Fruit fly (Drosophila melanogaster) whole organism, prepupa: ENCODE measurements around the gene Drak.

Experiments
- Blimp-1 ChIP-seq: fragments of 200-800 bp; sonication (Bioruptor generic); optimal IDR thresholded peaks from 3 replicates; lab custom pipeline; 2017; ENCODE audit warnings: missing biosample characterization, missing genetic modification characterization, mild to moderate bottlenecking, moderate library complexity, missing genetic modification reagents
- CG10631 ChIP-seq: fragments of 200-800 bp; sonication (Bioruptor generic); optimal IDR thresholded peaks from 2 replicates; lab custom pipeline; 2016; ENCODE audit warnings: missing biosample characterization, missing genetic modification characterization
- CG11294 ChIP-seq: fragments of 200-800 bp; sonication (Bioruptor generic); IDR thresholded peaks from 2 replicates; pipeline ENCODE4 v1.3.6; 2022; ENCODE audit warnings: missing biosample characterization, missing genetic modification characterization
- CG11762 ChIP-seq: fragments of 200-800 bp; sonication (Bioruptor generic); optimal IDR thresholded peaks from 3 replicates; lab custom pipeline; 2016; ENCODE audit warnings: missing biosample characterization, missing genetic modification characterization; ENCODE audit not compliant: insufficient read depth
- CG11902 ChIP-seq: fragments of 200-800 bp; sonication (Bioruptor generic); optimal IDR thresholded peaks from 3 replicates; lab custom pipeline; 2016; ENCODE audit warnings: missing biosample characterization, missing genetic modification characterization
- CG15336 ChIP-seq: fragments of 200-800 bp; sonication (Bioruptor generic); IDR thresholded peaks from 2 replicates; pipeline ENCODE4 v1.3.6; 2022; ENCODE audit warnings: missing biosample characterization, missing genetic modification characterization
- CG1621 ChIP-seq: fragments of 200-800 bp; sonication (Bioruptor generic); optimal IDR thresholded peaks from 3 replicates; lab custom pipeline; 2018; ENCODE audit warnings: missing biosample characterization, mild to moderate bottlenecking, missing genetic modification characterization
- CG3032 ChIP-seq: fragments of 200-800 bp; optimal IDR thresholded peaks from 2 replicates; lab custom pipeline; 2019; ENCODE audit warnings: missing biosample characterization, mild to moderate bottlenecking, missing genetic modification characterization, moderate library complexity
- CG31627 ChIP-seq: fragments of 200-800 bp; sonication (Bioruptor generic); optimal IDR thresholded peaks from 3 replicates; lab custom pipeline; 2016; ENCODE audit warnings: missing biosample characterization, missing genetic modification characterization
- CG32006 ChIP-seq: fragments of 200-800 bp; sonication (Bioruptor generic); optimal IDR thresholded peaks from 3 replicates; lab custom pipeline; 2017; ENCODE audit warnings: missing biosample characterization, mild to moderate bottlenecking, missing genetic modification characterization
- CG34406 ChIP-seq: fragments of 200-800 bp; sonication (Bioruptor generic); optimal IDR thresholded peaks from 3 replicates; lab custom pipeline; 2016; ENCODE audit warnings: missing biosample characterization, missing genetic modification characterization
- CG3919 ChIP-seq: fragments of 200-800 bp; sonication (Bioruptor generic); optimal IDR thresholded peaks from 3 replicates; lab custom pipeline; 2016; ENCODE audit warnings: missing biosample characterization, missing genetic modification characterization
- CG4318 ChIP-seq: fragments of 200-800 bp; sonication (Bioruptor generic); optimal IDR thresholded peaks from 3 replicates; lab custom pipeline; 2017; ENCODE audit warnings: missing biosample characterization, mild to moderate bottlenecking, missing genetic modification characterization
- CG6163 ChIP-seq: fragments of 200-800 bp; sonication (Bioruptor generic); IDR thresholded peaks from 3 replicates; pipeline ENCODE4 v1.3.6; 2022; ENCODE audit warnings: missing biosample characterization, missing genetic modification characterization
- CG6276 ChIP-seq: fragments of 200-800 bp; sonication (Bioruptor generic); optimal IDR thresholded peaks from 2 replicates; lab custom pipeline; 2017; ENCODE audit warnings: missing biosample characterization, mild to moderate bottlenecking, missing genetic modification characterization
- CG6808 ChIP-seq: fragments of 200-800 bp; sonication (Bioruptor generic); optimal IDR thresholded peaks from 3 replicates; lab custom pipeline; 2017; ENCODE audit warnings: missing biosample characterization, missing genetic modification characterization, mild to moderate bottlenecking, moderate library complexity, missing genetic modification reagents
- CG6854 ChIP-seq: fragments of 200-800 bp; sonication (Bioruptor generic); optimal IDR thresholded peaks from 2 replicates; lab custom pipeline; 2017; ENCODE audit warnings: missing biosample characterization, mild to moderate bottlenecking, missing genetic modification characterization
- CG7368 ChIP-seq: fragments of 200-800 bp; sonication (Bioruptor generic); optimal IDR thresholded peaks from 3 replicates; lab custom pipeline; 2016; ENCODE audit warnings: missing biosample characterization, missing genetic modification characterization
- CG8119 ChIP-seq: fragments of 200-800 bp; sonication (Bioruptor generic); IDR thresholded peaks from 3 replicates; pipeline ENCODE4 v1.3.6; 2022; ENCODE audit warnings: missing biosample characterization, missing genetic modification characterization
- CG8632 ChIP-seq: fragments of 200-800 bp; sonication (Bioruptor generic); optimal IDR thresholded peaks from 3 replicates; lab custom pipeline; 2016; ENCODE audit warnings: missing biosample characterization, missing genetic modification characterization
- Eip78C ChIP-seq: fragments of 200-800 bp; sonication (Bioruptor generic); peaks from one replicate; lab custom pipeline; 2016; ENCODE audit warnings: missing biosample characterization, missing genetic modification characterization
- Ets21C ChIP-seq: fragments of 200-800 bp; sonication (Bioruptor generic); optimal IDR thresholded peaks from 3 replicates; lab custom pipeline; 2016; ENCODE audit warnings: missing biosample characterization, missing genetic modification characterization
- Ets96B ChIP-seq: fragments of 200-800 bp; optimal IDR thresholded peaks from 2 replicates; lab custom pipeline; 2019; ENCODE audit warnings: missing biosample characterization, mild to moderate bottlenecking, missing genetic modification characterization, moderate library complexity
- Gug ChIP-seq: fragments of 200-800 bp; sonication (Bioruptor generic); IDR thresholded peaks from 2 replicates; pipeline ENCODE4 v1.3.6; 2022; ENCODE audit warnings: missing biosample characterization, missing genetic modification characterization
- Hr38 ChIP-seq: sonication (Bioruptor generic); optimal IDR thresholded peaks from 2 replicates; lab custom pipeline; 2016; ENCODE audit warnings: missing biosample characterization, missing genetic modification characterization
- Hr39 ChIP-seq: fragments of 200-800 bp; sonication (Bioruptor generic); optimal IDR thresholded peaks from 2 replicates; lab custom pipeline; 2016; ENCODE audit warnings: missing biosample characterization, missing genetic modification characterization
- Hr4 ChIP-seq: fragments of 200-800 bp; sonication (Bioruptor generic); optimal IDR thresholded peaks from 3 replicates; lab custom pipeline; 2016; ENCODE audit warnings: missing biosample characterization, missing genetic modification characterization
- Lpt ChIP-seq: fragments of 200-800 bp; sonication (Bioruptor generic); optimal IDR thresholded peaks from 3 replicates; lab custom pipeline; 2016; ENCODE audit warnings: missing biosample characterization, missing genetic modification characterization
- Met ChIP-seq: fragments of 200-800 bp; sonication (Bioruptor generic); optimal IDR thresholded peaks from 3 replicates; lab custom pipeline; 2016; ENCODE audit warnings: missing biosample characterization, missing genetic modification characterization
- Smox ChIP-seq: fragments of 200-800 bp; sonication (Bioruptor generic); optimal IDR thresholded peaks from 3 replicates; lab custom pipeline; 2016; ENCODE audit warnings: missing biosample characterization, missing genetic modification characterization
- Sox14 ChIP-seq: fragments of 200-800 bp; sonication (Bioruptor generic); optimal IDR thresholded peaks from 3 replicates; lab custom pipeline; 2016; ENCODE audit warnings: missing biosample characterization, missing genetic modification characterization
- Sox15 ChIP-seq: fragments of 200-800 bp; sonication (Bioruptor generic); optimal IDR thresholded peaks from 3 replicates; lab custom pipeline; 2016; ENCODE audit warnings: missing biosample characterization, missing genetic modification characterization
- achi ChIP-seq: fragments of 200-800 bp; sonication (Bioruptor generic); optimal IDR thresholded peaks from 3 replicates; lab custom pipeline; 2016; ENCODE audit warnings: missing biosample characterization, missing genetic modification characterization
- cyc ChIP-seq: fragments of 200-800 bp; sonication (Bioruptor generic); optimal IDR thresholded peaks from 3 replicates; lab custom pipeline; 2016; ENCODE audit warnings: missing biosample characterization, missing genetic modification characterization
- dac ChIP-seq: fragments of 200-800 bp; sonication (Bioruptor generic); optimal IDR thresholded peaks from 2 replicates; lab custom pipeline; 2017; ENCODE audit warnings: missing biosample characterization, mild to moderate bottlenecking, missing genetic modification characterization
- eg ChIP-seq: fragments of 200-800 bp; sonication (Bioruptor generic); IDR thresholded peaks from 3 replicates; pipeline ENCODE4 v1.3.6; 2022; ENCODE audit warnings: missing biosample characterization, missing genetic modification characterization
- fd59A ChIP-seq: fragments of 200-800 bp; sonication (Bioruptor generic); optimal IDR thresholded peaks from 2 replicates; lab custom pipeline; 2017; ENCODE audit warnings: missing biosample characterization, mild to moderate bottlenecking, missing genetic modification characterization, missing genetic modification reagents
- fd85E ChIP-seq: fragments of 200-800 bp; sonication (Bioruptor generic); optimal IDR thresholded peaks from 3 replicates; lab custom pipeline; 2016; ENCODE audit warnings: missing biosample characterization, missing genetic modification characterization
- fkh ChIP-seq: fragments of 200-800 bp; sonication (Bioruptor generic); optimal IDR thresholded peaks from 3 replicates; lab custom pipeline; 2017; ENCODE audit warnings: missing biosample characterization, mild to moderate bottlenecking, missing genetic modification characterization, moderate library complexity
- net ChIP-seq: fragments of 200-800 bp; sonication (Bioruptor generic); optimal IDR thresholded peaks from 3 replicates; lab custom pipeline; 2016; ENCODE audit warnings: missing biosample characterization, missing genetic modification characterization
- pdm3 ChIP-seq: fragments of 200-800 bp; sonication (Bioruptor generic); optimal IDR thresholded peaks from 3 replicates; lab custom pipeline; 2016; ENCODE audit warnings: missing biosample characterization, missing genetic modification characterization
- salr ChIP-seq, 2 experiments: fragments of 200-800 bp; sonication (Bioruptor generic); optimal IDR thresholded peaks; 3 replicates each; lab custom pipeline; 2016 to 2018; ENCODE audit warnings: missing biosample characterization in 2 of 2, missing genetic modification characterization in 2 of 2, mild to moderate bottlenecking in 1 of 2
- svp ChIP-seq: fragments of 200-800 bp; sonication (Bioruptor generic); peaks from one replicate; lab custom pipeline; 2016; ENCODE audit warnings: missing biosample characterization, missing genetic modification characterization
- topi ChIP-seq: fragments of 200-800 bp; sonication (Bioruptor generic); optimal IDR thresholded peaks from 3 replicates; lab custom pipeline; 2016; ENCODE audit warnings: missing biosample characterization, missing genetic modification characterization
- vri ChIP-seq: fragments of 200-800 bp; sonication (Bioruptor generic); optimal IDR thresholded peaks from 3 replicates; lab custom pipeline; 2016; ENCODE audit warnings: missing biosample characterization, mild to moderate bottlenecking, missing genetic modification characterization

Gene Drak

DNA sequence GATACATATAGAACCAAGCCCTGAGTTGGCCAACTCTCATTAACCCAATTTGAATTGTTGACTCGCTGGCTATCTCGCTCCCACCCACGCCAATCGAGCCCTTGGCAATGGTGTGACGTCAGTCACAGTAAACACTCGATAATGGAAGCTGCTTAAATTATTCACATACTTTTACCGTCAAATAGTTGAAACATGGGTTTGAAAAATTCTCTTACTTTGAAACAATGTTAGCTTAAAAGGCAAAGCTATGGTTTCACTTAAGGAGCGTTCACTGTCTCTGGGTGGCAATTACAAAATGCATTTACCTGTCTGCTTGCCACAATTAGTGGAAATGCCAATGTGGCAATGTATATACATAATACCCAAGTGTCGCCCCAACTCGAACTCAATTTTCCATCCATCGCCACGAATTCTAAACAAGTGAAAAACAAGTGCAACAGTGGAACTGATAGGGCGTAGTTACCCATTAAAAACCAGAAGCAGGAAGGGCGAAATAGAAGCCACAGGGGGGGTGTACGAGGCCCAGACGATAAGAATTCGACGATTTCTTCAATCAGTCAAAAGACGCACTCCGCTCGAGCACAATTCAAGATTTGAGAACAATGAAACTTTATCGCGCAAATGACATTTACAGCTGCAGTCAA, 43.3 kb upstream of the Drak start (continued):
- TF ChIP-seq CG11902: peak; percentile 74
- peak; percentile 76 for TF ChIP-seq eg
- TF ChIP-seq CG6276: peak; percentile 52
- TF ChIP-seq salr (GFP tag; optimal IDR thresholded peaks at IDR 0.05; lab: Kevin White, UChicago): no peak
- peak; percentile 86 for TF ChIP-seq Smox (GFP tag; lab: Kevin White, UChicago)
- TF ChIP-seq CG32006 (GFP tag; lab: Kevin White, UChicago): peak; percentile 49
- peak; percentile 52 for TF ChIP-seq CG7368 (GFP tag; lab: Kevin White, UChicago)
- TF ChIP-seq achi: peak; percentile 57
- peak; percentile 64 for TF ChIP-seq Hr4 (GFP tag; lab: Kevin White, UChicago)
- peak; percentile 92 for TF ChIP-seq Hr39
- TF ChIP-seq CG3032 (tag; lab: Kevin White, UChicago): peak; percentile 31
- peak; percentile 73 for TF ChIP-seq vri (GFP tag; lab: Kevin White, UChicago)
- peak; percentile 80 for TF ChIP-seq CG6163 (GFP tag; lab: Robert Waterston, UW)
- peak; percentile 70 for TF ChIP-seq CG15336 (GFP tag; lab: Robert Waterston, UW)
- peak; percentile 73 for TF ChIP-seq CG3919 (GFP tag; lab: Kevin White, UChicago)
- no peak for TF ChIP-seq CG4318 (GFP tag; lab: Kevin White, UChicago)
- no peak for TF ChIP-seq fd59A (GFP tag; lab: Kevin White, UChicago)
- peak; percentile 89 for TF ChIP-seq Eip78C (GFP tag; lab: Kevin White, UChicago)
- TF ChIP-seq Met: peak; percentile 88
- no peak for TF ChIP-seq dac (GFP tag; lab: Kevin White, UChicago)

DNA sequence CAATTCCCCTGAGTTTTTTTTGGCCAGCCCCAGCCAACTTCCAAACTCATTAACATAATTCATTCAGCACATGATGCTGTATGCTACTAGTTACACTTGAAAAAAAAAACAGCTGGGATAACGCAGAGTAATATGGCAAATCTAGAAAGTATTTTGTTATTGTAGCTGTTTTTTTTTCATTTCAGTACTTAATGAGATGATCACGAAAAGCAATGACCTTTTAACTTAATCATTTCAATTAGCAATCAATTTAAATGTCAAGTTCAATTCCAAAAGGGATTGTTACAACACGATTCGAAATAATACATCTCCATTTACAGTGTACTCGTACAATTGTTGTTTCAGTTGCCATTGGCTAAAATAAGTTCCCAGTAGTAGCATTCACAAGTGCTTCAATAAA, 42.5 kb upstream of the Drak start:
- TF ChIP-seq Hr39 (no peak), cyc (no peak), CG32006 (GFP tag; lab: Kevin White, UChicago) (no peak), Sox15 (no peak), Smox (GFP tag; lab: Kevin White, UChicago) (no peak), Sox14 (GFP tag; lab: Kevin White, UChicago) (no peak), CG8119 (GFP tag; lab: Robert Waterston, UW) (no peak), Eip78C (GFP tag; lab: Kevin White, UChicago) (peak; percentile 69), fd85E (GFP tag; lab: Kevin White, UChicago) (no peak), pdm3 (GFP tag; lab: Kevin White, UChicago) (peak; percentile 23), CG6808 (GFP tag; lab: Kevin White, UChicago) (no peak), CG3919 (GFP tag; lab: Kevin White, UChicago) (no peak), svp (GFP tag; lab: Kevin White, UChicago) (peak; percentile 59), CG15336 (GFP tag; lab: Robert Waterston, UW) (no peak), CG7368 (GFP tag; lab: Kevin White, UChicago) (no peak), CG10631 (GFP tag; lab: Kevin White, UChicago) (no peak), CG11902 (no peak), Gug (GFP tag; lab: Robert Waterston, UW) (no peak), CG1621 (tag; lab: Kevin White, UChicago) (no peak)

DNA sequence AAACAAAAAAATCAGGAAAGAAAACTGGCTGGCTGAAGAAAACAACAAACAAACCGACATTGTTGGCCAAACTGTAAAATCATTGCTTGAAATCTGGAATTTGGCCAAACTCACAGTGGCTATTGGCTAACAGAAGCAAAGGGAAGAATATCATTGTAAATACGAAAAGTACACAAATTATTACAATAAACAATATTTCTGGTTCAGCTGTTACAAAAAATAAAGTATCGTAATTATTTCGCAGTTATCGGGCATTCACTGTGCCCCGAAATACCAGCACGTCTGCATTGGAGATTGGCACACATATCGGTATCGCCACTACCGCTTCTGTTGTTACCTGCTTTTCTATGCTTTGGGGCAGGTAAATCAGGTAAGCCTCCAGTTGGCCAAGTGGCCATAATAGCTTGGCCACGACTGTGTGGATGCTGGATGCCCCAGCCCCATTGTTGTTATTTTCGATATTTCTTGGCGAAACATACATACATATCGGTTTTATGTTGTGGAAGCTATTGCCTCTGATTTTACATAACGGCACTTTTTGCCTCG, 41.8 kb upstream of the Drak start:
- TF ChIP-seq CG11762 (GFP tag; lab: Kevin White, UChicago): no peak
- peak; percentile 35 for TF ChIP-seq net (GFP tag; lab: Kevin White, UChicago)
- peak; percentile 37 for TF ChIP-seq cyc
- no peak for TF ChIP-seq Blimp-1 (GFP tag; lab: Kevin White, UChicago)
- TF ChIP-seq Met: peak; percentile 28
- peak; percentile 59 for TF ChIP-seq CG32006 (GFP tag; lab: Kevin White, UChicago)
- peak; percentile 59; the same call in 2 of the 3 replicates for TF ChIP-seq CG6163 (GFP tag; lab: Robert Waterston, UW)
- peak; percentile 72 for TF ChIP-seq CG15336 (GFP tag; lab: Robert Waterston, UW)
- TF ChIP-seq CG11294 (GFP tag; lab: Robert Waterston, UW): peak; percentile 39; the same call in 1 of the 2 replicates
- TF ChIP-seq Hr38 (GFP tag; lab: Kevin White, UChicago): peak; percentile 49
- peak; percentile 40 for TF ChIP-seq topi (GFP tag; lab: Kevin White, UChicago)
- TF ChIP-seq Ets96B (tag; lab: Kevin White, UChicago): no peak
- TF ChIP-seq Hr4 (GFP tag; lab: Kevin White, UChicago): peak; percentile 56
- TF ChIP-seq Lpt: peak; percentile 44
- TF ChIP-seq dac (GFP tag; lab: Kevin White, UChicago): peak; percentile 52
- TF ChIP-seq CG6276: peak; percentile 65
- TF ChIP-seq CG7368 (GFP tag; lab: Kevin White, UChicago): no peak
- TF ChIP-seq fd85E (GFP tag; lab: Kevin White, UChicago): no peak
- no peak for TF ChIP-seq vri (GFP tag; lab: Kevin White, UChicago)
- no peak for TF ChIP-seq CG11902
- TF ChIP-seq CG8632 (GFP tag; lab: Kevin White, UChicago): no peak
- TF ChIP-seq Ets21C (GFP tag; lab: Kevin White, UChicago): no peak
- peak; percentile 23 for TF ChIP-seq CG31627
- no peak for TF ChIP-seq CG34406 (GFP tag; lab: Kevin White, UChicago)
- no peak for TF ChIP-seq fkh (GFP tag; lab: Kevin White, UChicago)
- no peak for TF ChIP-seq CG6854
- TF ChIP-seq CG6808 (GFP tag; lab: Kevin White, UChicago): no peak
